Worm (Caenorhabditis elegans): ENCODE data around the gene ZK180.8.

DNA sequence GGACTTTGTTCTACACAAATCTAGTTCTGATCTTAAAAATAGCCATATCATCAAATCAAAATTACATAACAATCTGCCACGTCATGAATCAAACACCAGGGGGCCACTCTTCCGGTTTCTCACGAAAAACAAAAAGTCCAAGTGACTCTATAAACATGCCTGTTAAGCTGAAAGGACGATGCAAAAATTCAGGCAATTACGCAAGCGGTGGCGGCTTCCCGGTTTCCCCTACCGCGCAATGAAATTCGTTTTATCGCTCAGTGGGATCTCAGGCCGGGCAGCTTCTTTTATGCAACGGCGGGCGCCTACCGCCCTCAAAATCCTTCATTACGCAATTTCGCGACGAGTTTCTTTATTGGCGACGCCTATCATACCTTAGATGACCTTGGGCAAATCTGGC is 8.2 kb upstream of the ZK180.8 start:
- no peak for TF ChIP-seq W03F9.2 (tag; optimal IDR thresholded peaks at IDR 0.05)
- no peak for TF ChIP-seq dao-5 (tag; optimal IDR thresholded peaks at IDR 0.05)
- no peak for TF ChIP-seq him-1 (tag; optimal IDR thresholded peaks at IDR 0.05)

All from whole organism, L4/young adult.